Fruit fly (Drosophila melanogaster) whole organism, embryonic: Measurements from ENCODE around the gene CG14439.
A peak's percentile ranks its signal among the peaks of the same experiment; 100 is the strongest.

Experiments
- B-H1 ChIP-seq: fragments of 200-800 bp; sonication (Bioruptor generic); IDR thresholded peaks from 3 replicates; pipeline ENCODE4 v1.3.6; 2022; ENCODE audit warnings: missing biosample characterization, missing genetic modification characterization
- CG10147 ChIP-seq: fragments of 200-800 bp; sonication (Bioruptor generic); optimal IDR thresholded peaks from 2 replicates; lab custom pipeline; 2019; ENCODE audit warnings: missing biosample characterization, mild to moderate bottlenecking, missing genetic modification characterization, moderate library complexity
- CG14965 ChIP-seq: fragments of 200-800 bp; sonication (Bioruptor generic); optimal IDR thresholded peaks from 2 replicates; lab custom pipeline; 2016; ENCODE audit warnings: missing biosample characterization, missing genetic modification characterization, borderline replicate concordance
- CG17568 ChIP-seq: fragments of 200-800 bp; sonication (Bioruptor generic); optimal IDR thresholded peaks from 2 replicates; lab custom pipeline; 2018; ENCODE audit warnings: missing biosample characterization, mild to moderate bottlenecking, missing genetic modification characterization, moderate library complexity
- CG2120 ChIP-seq: fragments of 200-800 bp; sonication (Bioruptor generic); optimal IDR thresholded peaks from 3 replicates; lab custom pipeline; 2016; ENCODE audit warnings: missing biosample characterization, missing genetic modification characterization
- CG2678 ChIP-seq: fragments of 200-800 bp; sonication (Bioruptor generic); optimal IDR thresholded peaks from 3 replicates; lab custom pipeline; 2019; ENCODE audit warnings: missing biosample characterization, mild to moderate bottlenecking, missing genetic modification characterization, moderate library complexity
- CG31441 ChIP-seq: fragments of 200-800 bp; sonication (Bioruptor generic); IDR thresholded peaks from 2 replicates; pipeline ENCODE4 v1.3.6; 2022; ENCODE audit warnings: missing biosample characterization, missing genetic modification characterization
- CG33557 ChIP-seq: fragments of 200-800 bp; sonication (Bioruptor generic); optimal IDR thresholded peaks from 2 replicates; lab custom pipeline; 2019; ENCODE audit warnings: missing biosample characterization, mild to moderate bottlenecking, missing genetic modification characterization, moderate library complexity
- CG34224 ChIP-seq: fragments of 200-800 bp; sonication (Bioruptor generic); IDR thresholded peaks from 3 replicates; pipeline ENCODE4 v1.3.6; 2022; ENCODE audit warnings: missing biosample characterization, missing genetic modification characterization; ENCODE audit not compliant: partially characterized antibody
- CG3726 ChIP-seq: fragments of 200-800 bp; sonication (Bioruptor generic); IDR thresholded peaks from 3 replicates; pipeline ENCODE4, ENCODE4 v1.3.6; 2022; ENCODE audit warnings: missing biosample characterization, missing genetic modification characterization
- CG4282 ChIP-seq: fragments of 200-800 bp; sonication (Bioruptor generic); optimal IDR thresholded peaks from 2 replicates; lab custom pipeline; 2016; ENCODE audit warnings: missing biosample characterization, missing genetic modification characterization
- CG4360 ChIP-seq: fragments of 200-800 bp; sonication (Bioruptor generic); IDR thresholded peaks from 2 replicates; pipeline ENCODE4 v1.3.6; 2022; ENCODE audit warnings: missing biosample characterization, missing genetic modification characterization
- CG4404 ChIP-seq: fragments of 200-800 bp; sonication (Bioruptor generic); IDR thresholded peaks from 2 replicates; pipeline ENCODE4 v1.3.6; 2022; ENCODE audit warnings: missing biosample characterization, missing genetic modification characterization
- CG4424 ChIP-seq: fragments of 200-800 bp; sonication (Bioruptor generic); optimal IDR thresholded peaks from 3 replicates; lab custom pipeline; 2016; ENCODE audit warnings: missing biosample characterization, missing genetic modification characterization
- CG4617 ChIP-seq: fragments of 200-800 bp; sonication (Bioruptor generic); optimal IDR thresholded peaks from 3 replicates; lab custom pipeline; 2016; ENCODE audit warnings: missing biosample characterization, missing genetic modification characterization, borderline replicate concordance
- CG4820 ChIP-seq: fragments of 200-800 bp; sonication (Bioruptor generic); optimal IDR thresholded peaks from 3 replicates; lab custom pipeline; 2016; ENCODE audit warnings: missing biosample characterization, missing genetic modification characterization
- CG8290 ChIP-seq, 3 experiments: fragments of 200-800 bp; sonication (Bioruptor generic); optimal IDR thresholded peaks; 2 replicates each; lab custom pipeline; 2016 to 2019; ENCODE audit warnings: missing biosample characterization in 3 of 3, missing genetic modification characterization in 3 of 3, mild to moderate bottlenecking in 2 of 3, moderate library complexity in 1 of 3
- CrebB ChIP-seq: fragments of 200-800 bp; sonication (Bioruptor generic); optimal IDR thresholded peaks from 3 replicates; lab custom pipeline; 2018; ENCODE audit warnings: missing biosample characterization, mild to moderate bottlenecking, missing genetic modification characterization
- D19A ChIP-seq: fragments of 200-800 bp; optimal IDR thresholded peaks from 3 replicates; lab custom pipeline; 2019; ENCODE audit warnings: missing biosample characterization, mild to moderate bottlenecking, missing genetic modification characterization, moderate library complexity
- Dref ChIP-seq: fragments of 200-800 bp; sonication (Bioruptor generic); IDR thresholded peaks from 2 replicates; pipeline ENCODE4 v1.3.6; 2022; ENCODE audit warnings: missing biosample characterization, missing genetic modification characterization
- Hand ChIP-seq: fragments of 200-800 bp; sonication (Bioruptor generic); optimal IDR thresholded peaks from 2 replicates; lab custom pipeline; 2017; ENCODE audit warnings: mild to moderate bottlenecking, missing biosample characterization, missing genetic modification reagents, missing genetic modification characterization
- Hey ChIP-seq: fragments of 200-800 bp; sonication (Bioruptor generic); optimal IDR thresholded peaks from 3 replicates; lab custom pipeline; 2018; ENCODE audit warnings: missing biosample characterization, mild to moderate bottlenecking, missing genetic modification characterization
- HmgZ ChIP-seq: fragments of 200-800 bp; sonication (Bioruptor generic); optimal IDR thresholded peaks from 2 replicates; lab custom pipeline; 2018; ENCODE audit warnings: missing biosample characterization, mild to moderate bottlenecking, missing genetic modification characterization
- Lim3 ChIP-seq: fragments of 200-800 bp; sonication (Bioruptor generic); IDR thresholded peaks from 2 replicates; pipeline ENCODE4 v1.3.6; 2022; ENCODE audit warnings: missing biosample characterization, missing genetic modification characterization
- Mes4 ChIP-seq: fragments of 200-800 bp; sonication (Bioruptor generic); optimal IDR thresholded peaks from 2 replicates; lab custom pipeline; 2016; ENCODE audit warnings: missing biosample characterization, missing genetic modification characterization
- Mrtf ChIP-seq: fragments of 200-800 bp; sonication (Bioruptor generic); IDR thresholded peaks from 3 replicates; pipeline ENCODE4 v1.3.6; 2022; ENCODE audit warnings: missing biosample characterization, missing genetic modification characterization
- Myb ChIP-seq: fragments of 200-800 bp; sonication (Bioruptor generic); optimal IDR thresholded peaks from 2 replicates; lab custom pipeline; 2016; ENCODE audit warnings: missing biosample characterization, missing genetic modification characterization
- Oli ChIP-seq: fragments of 200-800 bp; sonication (Bioruptor generic); optimal IDR thresholded peaks from 2 replicates; lab custom pipeline; 2018; ENCODE audit warnings: missing biosample characterization, mild to moderate bottlenecking, missing genetic modification characterization, moderate library complexity
- Opbp ChIP-seq: fragments of 200-800 bp; sonication (Bioruptor generic); IDR thresholded peaks from 3 replicates; pipeline ENCODE4 v1.3.6; 2022; ENCODE audit warnings: missing biosample characterization, missing genetic modification characterization; ENCODE audit not compliant: partially characterized antibody
- Sox100B ChIP-seq: fragments of 200-800 bp; sonication (Bioruptor generic); optimal IDR thresholded peaks from 3 replicates; lab custom pipeline; 2018; ENCODE audit warnings: missing biosample characterization, mild to moderate bottlenecking, missing genetic modification characterization
- Xrp1 ChIP-seq: fragments of 200-800 bp; sonication (Bioruptor generic); IDR thresholded peaks from 2 replicates; pipeline ENCODE4 v1.3.6; 2022; ENCODE audit warnings: missing biosample characterization, missing genetic modification characterization
- YL-1 ChIP-seq: fragments of 200-800 bp; sonication (Bioruptor generic); optimal IDR thresholded peaks from 3 replicates; lab custom pipeline; 2017; ENCODE audit warnings: missing biosample characterization, mild to moderate bottlenecking, missing genetic modification characterization
- az2 ChIP-seq: fragments of 200-800 bp; sonication (Bioruptor generic); optimal IDR thresholded peaks from 3 replicates; lab custom pipeline; 2016; ENCODE audit warnings: missing biosample characterization, missing genetic modification characterization
- cato ChIP-seq: fragments of 200-800 bp; sonication (Bioruptor generic); optimal IDR thresholded peaks from 2 replicates; lab custom pipeline; 2016; ENCODE audit warnings: missing biosample characterization, missing genetic modification characterization, borderline replicate concordance
- crc ChIP-seq: fragments of 200-800 bp; sonication (Bioruptor generic); optimal IDR thresholded peaks from 2 replicates; lab custom pipeline; 2016; ENCODE audit warnings: missing biosample characterization, missing genetic modification characterization
- exex ChIP-seq: fragments of 200-800 bp; sonication (Bioruptor generic); optimal IDR thresholded peaks from 4 replicates; lab custom pipeline; 2018; ENCODE audit warnings: missing biosample characterization, mild to moderate bottlenecking, missing genetic modification characterization, moderate library complexity
- gro ChIP-seq: fragments of 200-800 bp; sonication (Bioruptor generic); optimal IDR thresholded peaks from 2 replicates; lab custom pipeline; 2016; ENCODE audit warnings: missing biosample characterization, missing genetic modification characterization
- gt ChIP-seq: fragments of 200-800 bp; sonication (Bioruptor generic); IDR thresholded peaks from 2 replicates; pipeline ENCODE4 v1.3.6; 2022; ENCODE audit warnings: missing biosample characterization, missing genetic modification characterization
- inv ChIP-seq: fragments of 200-800 bp; sonication (Bioruptor generic); IDR thresholded peaks from 2 replicates; pipeline ENCODE4 v1.3.6; 2022; ENCODE audit warnings: missing biosample characterization, missing genetic modification characterization; ENCODE audit not compliant: partially characterized antibody
- mld ChIP-seq: fragments of 200-800 bp; sonication (Bioruptor generic); IDR thresholded peaks from 3 replicates; pipeline ENCODE4 v1.3.6; 2022; ENCODE audit warnings: missing biosample characterization, missing genetic modification characterization; ENCODE audit not compliant: partially characterized antibody
- odd ChIP-seq: fragments of 200-800 bp; sonication (Bioruptor generic); optimal IDR thresholded peaks from 2 replicates; lab custom pipeline; 2017; ENCODE audit warnings: missing biosample characterization, mild to moderate bottlenecking, missing genetic modification characterization
- onecut ChIP-seq: fragments of 200-800 bp; sonication (Bioruptor generic); IDR thresholded peaks from 2 replicates; pipeline ENCODE4 v1.3.6; 2022; ENCODE audit warnings: missing biosample characterization, missing genetic modification characterization
- org-1 ChIP-seq: fragments of 200-800 bp; sonication (Bioruptor generic); optimal IDR thresholded peaks from 2 replicates; lab custom pipeline; 2017; ENCODE audit warnings: missing biosample characterization, missing genetic modification characterization
- pho ChIP-seq: fragments of 200-800 bp; sonication (Bioruptor generic); optimal IDR thresholded peaks from 2 replicates; lab custom pipeline; 2016; ENCODE audit warnings: missing biosample characterization, missing genetic modification characterization
- ranshi ChIP-seq: fragments of 200-800 bp; sonication (Bioruptor generic); IDR thresholded peaks from 2 replicates; pipeline ENCODE4 v1.3.6; 2022; ENCODE audit warnings: missing biosample characterization, missing genetic modification characterization
- shn ChIP-seq: fragments of 200-800 bp; sonication (Bioruptor generic); optimal IDR thresholded peaks from 3 replicates; lab custom pipeline; 2016; ENCODE audit warnings: missing biosample characterization, missing genetic modification characterization
- sisA ChIP-seq: fragments of 200-800 bp; sonication (Bioruptor generic); IDR thresholded peaks from 2 replicates; pipeline ENCODE4 v1.3.6; 2022; ENCODE audit warnings: missing biosample characterization, missing genetic modification characterization
- tll ChIP-seq, 2 experiments: fragments of 200-800 bp in 1 of 2; fragments of >200 bp in 1 of 2; sonication (Bioruptor generic) in 1 of 2; optimal IDR thresholded peaks; 2 replicates each; lab custom pipeline; 2017 to 2019; ENCODE audit warnings: missing biosample characterization in 2 of 2, missing genetic modification characterization in 2 of 2, mild to moderate bottlenecking in 1 of 2, moderate library complexity in 1 of 2
- tna ChIP-seq: fragments of 200-800 bp; sonication (Bioruptor generic); IDR thresholded peaks from 2 replicates; pipeline ENCODE4 v1.3.6; 2022; ENCODE audit warnings: missing biosample characterization, missing genetic modification characterization; ENCODE audit not compliant: partially characterized antibody
- usp ChIP-seq: fragments of >200 bp; optimal IDR thresholded peaks from 2 replicates; lab custom pipeline; 2017; ENCODE audit warnings: missing biosample characterization, missing genetic modification characterization

CG14439 gene

dm6 chrX:6794190-6794589 is 46.8 kb downstream of the CG14439 start (continued):
- TF ChIP-seq B-H1 (GFP tag; lab: Robert Waterston, UW) (peak; percentile 74), CG2120 (GFP tag; lab: Kevin White, UChicago) (peak; percentile 89), CG4282 (peak; percentile 50), Oli (tag; lab: Kevin White, UChicago) (peak; percentile 87), CG3726 (GFP tag; lab: Robert Waterston, UW) (peak; percentile 86), inv (GFP tag; lab: Robert Waterston, UW) (no peak), gro (GFP tag; lab: Kevin White, UChicago) (peak; percentile 78), Hey (peak; percentile 53), crc (GFP tag; lab: Kevin White, UChicago) (peak; percentile 75), org-1 (GFP tag; lab: Kevin White, UChicago) (peak; percentile 74), Sox100B (peak; percentile 66), tll (GFP tag; optimal IDR thresholded peaks at IDR 0.05; lab: Kevin White, UChicago) (no peak), D19A (tag; lab: Kevin White, UChicago) (peak; percentile 60), tna (no peak), Myb (GFP tag; lab: Kevin White, UChicago) (peak; percentile 62), Xrp1 (GFP tag; lab: Robert Waterston, UW) (peak; percentile 84), pho (GFP tag; lab: Kevin White, UChicago) (peak; percentile 69), Dref (peak; percentile 25; the same call in 1 of the 2 replicates), sisA (GFP tag; lab: Robert Waterston, UW) (peak; percentile 83), CG34224 (GFP tag; lab: Robert Waterston, UW) (no peak), shn (peak; percentile 61), CG10147 (GFP tag; lab: Kevin White, UChicago) (peak; percentile 73), Hand (GFP tag; lab: Kevin White, UChicago) (peak; percentile 56), usp (GFP tag; lab: Kevin White, UChicago) (no peak), YL-1 (GFP tag; lab: Kevin White, UChicago) (peak; percentile 18), cato (GFP tag; lab: Kevin White, UChicago) (no peak), CG14965 (GFP tag; lab: Kevin White, UChicago) (peak; percentile 8), CG4617 (peak; percentile 51), CG2678 (tag; lab: Kevin White, UChicago) (peak; percentile 87), onecut (GFP tag; lab: Robert Waterston, UW) (peak; percentile 77), exex (tag; lab: Kevin White, UChicago) (peak; percentile 12), CG17568 (peak; percentile 68), ranshi (peak; percentile 87), mld (GFP tag; lab: Robert Waterston, UW) (no peak), CG33557 (no peak), CrebB (tag; lab: Kevin White, UChicago) (peak; percentile 76), Lim3 (GFP tag; lab: Robert Waterston, UW) (peak; percentile 54; the same call in 1 of the 2 replicates), az2 (GFP tag; lab: Kevin White, UChicago) (peak; percentile 83), CG4820 (GFP tag; lab: Kevin White, UChicago) (peak; percentile 69), Mrtf (GFP tag; lab: Robert Waterston, UW) (peak; percentile 79), CG4360 (GFP tag; lab: Robert Waterston, UW) (peak; percentile 58; the same call in 1 of the 2 replicates), CG8290 (GFP tag; optimal IDR thresholded peaks at IDR 0.05; lab: Kevin White, UChicago) (peak; percentile 9), CG8290 (tag; optimal IDR thresholded peaks at IDR 0.05; lab: Kevin White, UChicago) (peak in 1 of 2 experiments; percentile 98), HmgZ (peak; percentile 81), odd (GFP tag; lab: Kevin White, UChicago) (peak; percentile 73), CG31441 (GFP tag; lab: Robert Waterston, UW) (peak; percentile 73), Mes4 (GFP tag; lab: Kevin White, UChicago) (peak; percentile 75), CG4404 (GFP tag; lab: Robert Waterston, UW) (peak; percentile 54; the same call in 1 of the 2 replicates), CG4424 (GFP tag; lab: Kevin White, UChicago) (peak; percentile 79), Opbp (GFP tag; lab: Robert Waterston, UW) (no peak), gt (no peak)
